Fruit fly (Drosophila melanogaster) S2 (cell line): ENCODE results near the gene CG15034.

Experiments
- CG8478 ChIP-seq: fragments of >200 bp; optimal IDR thresholded peaks from 2 replicates; lab custom pipeline; 2018
- CTCF ChIP-seq, 2 experiments: fragments of >200 bp; optimal IDR thresholded peaks; 2 replicates each; lab custom pipeline; 2018

DNA sequence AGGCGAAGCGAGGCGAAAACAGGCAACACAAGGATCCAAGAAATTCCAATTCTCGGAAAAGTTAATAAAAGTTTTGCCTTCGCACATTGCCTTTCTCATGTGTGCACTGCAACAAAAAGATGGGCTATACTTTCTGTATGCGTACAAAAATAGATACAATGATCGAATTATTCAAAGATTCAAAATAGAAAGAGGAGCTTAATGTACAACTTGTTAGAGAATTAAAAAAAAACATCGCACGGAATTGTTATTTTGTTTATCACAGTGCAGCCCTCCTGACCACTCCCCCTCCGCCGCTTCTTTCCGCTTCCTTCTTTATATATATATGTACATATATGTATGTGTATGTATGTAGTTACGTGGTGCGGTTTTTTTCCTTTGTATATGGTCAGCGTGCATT, 45.0 kb downstream of the CG15034 start:
- TF ChIP-seq CTCF (optimal IDR thresholded peaks at IDR 0.05; lab: Kevin White, UChicago) (no peak), CG8478 (lab: Kevin White, UChicago) (no peak)
